Worm (Caenorhabditis elegans) whole organism, late embryonic: ENCODE measurements around the gene W06A7.2.

ENCODE experiments used
- ama-1 ChIP-seq: fragments of 150-350 bp; optimal IDR thresholded peaks from 2 replicates; lab custom pipeline; 2014
- ceh-31 ChIP-seq: sonication (generic microtip); optimal IDR thresholded peaks from 2 replicates; lab custom pipeline; 2016; ENCODE audit warnings: missing genetic modification characterization, missing compliant biosample characterization
- lin-11 ChIP-seq: fragments of 200-800 bp; sonication (Bioruptor generic); optimal IDR thresholded peaks from 2 replicates; lab custom pipeline; 2018; ENCODE audit warnings: mild to moderate bottlenecking, missing genetic modification characterization, missing compliant biosample characterization
- nhr-11 ChIP-seq: fragments of 150-350 bp; optimal IDR thresholded peaks from 2 replicates; lab custom pipeline; 2014; ENCODE audit warnings: missing biosample characterization, missing genetic modification characterization
- npax-4 ChIP-seq: sonication (generic microtip); optimal IDR thresholded peaks from 2 replicates; lab custom pipeline; 2016; ENCODE audit warnings: missing genetic modification characterization, missing compliant biosample characterization
- pqm-1 ChIP-seq: sonication (generic microtip); optimal IDR thresholded peaks from 2 replicates; lab custom pipeline; 2016; ENCODE audit warnings: missing genetic modification characterization, missing compliant biosample characterization

DNA sequence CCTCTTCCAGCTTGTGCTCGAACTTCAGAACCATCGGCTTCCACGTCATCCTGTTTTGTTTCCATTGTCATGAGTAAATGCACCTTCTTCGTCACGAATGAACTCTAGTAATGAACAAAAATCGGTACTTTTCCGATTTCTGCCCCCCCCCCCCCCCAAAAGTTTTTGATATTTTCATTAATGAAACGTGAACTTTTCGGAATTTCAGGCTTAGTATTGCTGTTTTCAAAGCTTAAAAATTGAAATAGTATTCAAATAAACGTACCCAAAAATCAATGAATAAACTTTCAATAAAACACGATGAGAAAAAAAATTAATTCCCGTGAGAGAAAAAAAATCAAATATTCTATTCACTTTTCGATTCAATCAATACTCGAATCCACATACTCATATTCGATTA is 42.0 kb upstream of the W06A7.2 start, which contains the start of the genes scrm-7 and Y50E8A.10:
- TF ChIP-seq pqm-1 (tag; lab: Kevin White, UChicago) (no peak), ama-1 (lab: Kevin White, UChicago) (no peak), lin-11 (tag; lab: Kevin White, UChicago) (no peak), ceh-31 (no peak), npax-4 (tag; lab: Kevin White, UChicago) (no peak), nhr-11 (tag; lab: Kevin White, UChicago) (no peak)
